1 fruit fly cellular context compared by ENCODE assay signal in the genomic region with DNA sequence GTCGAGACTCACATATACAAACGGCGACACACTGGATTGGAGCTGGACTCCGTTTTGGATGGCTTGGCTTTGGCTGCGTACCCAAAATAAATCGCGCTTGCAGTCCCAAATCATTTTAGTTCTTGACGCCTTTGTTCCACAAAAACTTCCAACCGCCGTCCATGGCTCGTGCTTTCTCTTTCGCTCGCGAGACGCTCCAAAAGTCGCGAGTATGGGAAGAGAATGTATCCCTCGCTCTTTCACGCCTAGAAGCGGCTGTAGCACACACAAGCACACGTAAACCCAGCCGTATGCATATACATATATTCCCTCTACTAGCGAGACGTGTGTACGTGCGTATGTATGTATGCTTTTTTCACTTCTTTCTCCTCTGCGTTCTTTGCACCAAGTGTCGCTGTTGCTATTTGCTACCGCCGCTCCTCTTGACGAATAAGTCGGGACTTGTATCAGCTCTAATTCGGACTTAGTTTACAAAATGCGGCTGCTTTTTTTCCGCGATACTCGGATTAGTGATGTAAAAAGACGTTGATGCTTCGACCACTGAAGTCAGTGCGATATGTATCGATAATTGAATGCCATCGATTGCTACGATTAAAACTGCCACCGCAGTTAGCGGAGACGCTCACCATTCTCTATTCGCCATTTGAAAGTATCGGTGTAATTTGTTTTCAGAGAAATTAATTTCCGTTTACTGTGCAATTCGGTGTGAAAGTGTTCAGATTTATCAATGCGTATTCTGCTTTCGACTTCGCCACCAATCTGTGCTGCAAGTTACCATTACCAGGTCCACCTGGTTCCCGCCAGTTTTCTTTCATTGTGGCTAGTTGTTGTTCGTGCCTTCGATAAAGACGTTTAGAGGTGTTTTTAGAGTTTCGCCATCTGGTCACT.
TF ChIP-seq lines count a peak whose summit lies in the region.

TSS of gene Hmt4-20 (minus strand) at position 542 of the 888 bp plus-strand sequence.
TSS of gene SkpA (plus strand) at position 623 of the 888 bp plus-strand sequence.

TF ChIP-seq in whole organism, embryonic, 481 proteins besides CTCF, POLR2A, EP300 and RAD21 (continued from another document and continues in another):
- no peak for TF ChIP-seq Bdp1 (GFP tag; optimal IDR thresholded peaks at IDR 0.05; lab: Kevin White, UChicago)
- TF ChIP-seq da (GFP tag; optimal IDR thresholded peaks at IDR 0.05; lab: Kevin White, UChicago): peak; percentile 18
- no peak for TF ChIP-seq Dfd (GFP tag; optimal IDR thresholded peaks at IDR 0.05; lab: Kevin White, UChicago)
- no peak for TF ChIP-seq Tbp (GFP tag; optimal IDR thresholded peaks at IDR 0.05; lab: Kevin White, UChicago)
- TF ChIP-seq CG11085 (GFP tag; IDR thresholded peaks at IDR 0.05; lab: Robert Waterston, UW): 0 out of 2 replicates have a peak, but pooled peaks have one; percentile 15
- TF ChIP-seq Rx (GFP tag; IDR thresholded peaks at IDR 0.05; lab: Robert Waterston, UW): no peak
- peak; percentile 37 for TF ChIP-seq slbo (GFP tag; IDR thresholded peaks at IDR 0.05; lab: Robert Waterston, UW)
- peak; percentile 78 for TF ChIP-seq pita (GFP tag; optimal IDR thresholded peaks at IDR 0.05; lab: Kevin White, UChicago)
- peak; percentile 23 for TF ChIP-seq CG2712 (tag; optimal IDR thresholded peaks at IDR 0.05; lab: Kevin White, UChicago)
- TF ChIP-seq CG9727 (GFP tag; optimal IDR thresholded peaks at IDR 0.05; lab: Kevin White, UChicago): peak; percentile 5
- TF ChIP-seq CG15011 (GFP tag; optimal IDR thresholded peaks at IDR 0.05; lab: Kevin White, UChicago): no peak
- no peak for TF ChIP-seq CG32532 (GFP tag; IDR thresholded peaks at IDR 0.05; lab: Robert Waterston, UW)
- peak in 1 of 3 experiments; percentile 13 for TF ChIP-seq lola (GFP tag; optimal IDR thresholded peaks at IDR 0.05; lab: Kevin White, UChicago)
- no peak for TF ChIP-seq dan (GFP tag; IDR thresholded peaks at IDR 0.05; lab: Robert Waterston, UW)
- no peak for TF ChIP-seq Ssrp (tag; optimal IDR thresholded peaks at IDR 0.05; lab: Kevin White, UChicago)
- peak; percentile 12 for TF ChIP-seq bcd (GFP tag; optimal IDR thresholded peaks at IDR 0.05; lab: Kevin White, UChicago)
- no peak for TF ChIP-seq Xrp1 (GFP tag; IDR thresholded peaks at IDR 0.05; lab: Robert Waterston, UW)
- TF ChIP-seq HLH3B (GFP tag; IDR thresholded peaks at IDR 0.05; lab: Robert Waterston, UW): no peak
- no peak for TF ChIP-seq nom (GFP tag; optimal IDR thresholded peaks at IDR 0.05; lab: Kevin White, UChicago)
- TF ChIP-seq Sry-β (GFP tag; optimal IDR thresholded peaks at IDR 0.05; lab: Kevin White, UChicago): peak; percentile 50
- TF ChIP-seq ken (GFP tag; IDR thresholded peaks at IDR 0.05; lab: Robert Waterston, UW): 0 out of 3 replicates have a peak, but pooled peaks have one; percentile 16
- TF ChIP-seq CG7839 (tag; optimal IDR thresholded peaks at IDR 0.05; lab: Kevin White, UChicago): no peak
- peak; percentile 7 for TF ChIP-seq zen (tag; optimal IDR thresholded peaks at IDR 0.05; lab: Kevin White, UChicago)
- TF ChIP-seq Neu2 (GFP tag; optimal IDR thresholded peaks at IDR 0.05; lab: Kevin White, UChicago; ENCODE audit: borderline replicate concordance): no peak
- TF ChIP-seq CG31388 (GFP tag; optimal IDR thresholded peaks at IDR 0.05; lab: Kevin White, UChicago): no peak
- TF ChIP-seq hkb (optimal IDR thresholded peaks at IDR 0.05; lab: Kevin White, UChicago): peak; percentile 78
- TF ChIP-seq hkb (GFP tag; IDR thresholded peaks at IDR 0.05; lab: Robert Waterston, UW): no peak
- no peak for TF ChIP-seq CG14441 (GFP tag; IDR thresholded peaks at IDR 0.05; lab: Robert Waterston, UW)
- no peak for TF ChIP-seq CG1602 (GFP tag; optimal IDR thresholded peaks at IDR 0.05; lab: Kevin White, UChicago)
- TF ChIP-seq bab2 (GFP tag; optimal IDR thresholded peaks at IDR 0.05; lab: Kevin White, UChicago): peak; percentile 10
- TF ChIP-seq gcm (GFP tag; optimal IDR thresholded peaks at IDR 0.05; lab: Kevin White, UChicago): no peak
- no peak for TF ChIP-seq cwo (GFP tag; optimal IDR thresholded peaks at IDR 0.05; lab: Kevin White, UChicago)
- TF ChIP-seq sug (tag; optimal IDR thresholded peaks at IDR 0.05; lab: Kevin White, UChicago): peak; percentile 14
- no peak for TF ChIP-seq ara (GFP tag; IDR thresholded peaks at IDR 0.05; lab: Robert Waterston, UW)
- no peak for TF ChIP-seq caup (GFP tag; optimal IDR thresholded peaks at IDR 0.05; lab: Kevin White, UChicago; ENCODE audit: severe bottlenecking)
- peak; percentile 59 for TF ChIP-seq Dp (GFP tag; optimal IDR thresholded peaks at IDR 0.05; lab: Kevin White, UChicago)
- no peak for TF ChIP-seq Dip2 (GFP tag; IDR thresholded peaks at IDR 0.05; lab: Robert Waterston, UW)
- TF ChIP-seq CG17361 (GFP tag; IDR thresholded peaks at IDR 0.05; lab: Robert Waterston, UW): peak; percentile 37; the same call in 2 of the 3 replicates
- peak; percentile 68 for TF ChIP-seq CG12659 (GFP tag; optimal IDR thresholded peaks at IDR 0.05; lab: Kevin White, UChicago)
- no peak for TF ChIP-seq CG12744 (GFP tag; optimal IDR thresholded peaks at IDR 0.05; lab: Kevin White, UChicago)
- peak; percentile 71 for TF ChIP-seq CG1603 (tag; optimal IDR thresholded peaks at IDR 0.05; lab: Kevin White, UChicago)
- no peak for TF ChIP-seq YL-1 (GFP tag; optimal IDR thresholded peaks at IDR 0.05; lab: Kevin White, UChicago)
- TF ChIP-seq fru (optimal IDR thresholded peaks at IDR 0.05; lab: Kevin White, UChicago): no peak
- TF ChIP-seq CG9797 (GFP tag; optimal IDR thresholded peaks at IDR 0.05; lab: Kevin White, UChicago): peak; percentile 92
- TF ChIP-seq crc (GFP tag; optimal IDR thresholded peaks at IDR 0.05; lab: Kevin White, UChicago): no peak
- peak; percentile 18 for TF ChIP-seq CG12155 (GFP tag; optimal IDR thresholded peaks at IDR 0.05; lab: Kevin White, UChicago)
- no peak for TF ChIP-seq CG10462 (GFP tag; optimal IDR thresholded peaks at IDR 0.05; lab: Kevin White, UChicago)
- no peak for TF ChIP-seq CG34376 (GFP tag; optimal IDR thresholded peaks at IDR 0.05; lab: Kevin White, UChicago)
- peak; percentile 93 for TF ChIP-seq gfzf (GFP tag; optimal IDR thresholded peaks at IDR 0.05; lab: Kevin White, UChicago)
- peak; percentile 94 for TF ChIP-seq Ets65A (GFP tag; lab: Kevin White, UChicago)
- peak; percentile 83 for TF ChIP-seq CG14710 (tag; optimal IDR thresholded peaks at IDR 0.05; lab: Kevin White, UChicago)
- TF ChIP-seq trh (GFP tag; optimal IDR thresholded peaks at IDR 0.05; lab: Kevin White, UChicago): no peak
- no peak for TF ChIP-seq CG4707 (GFP tag; optimal IDR thresholded peaks at IDR 0.05; lab: Kevin White, UChicago)
- no peak for TF ChIP-seq CG1024 (GFP tag; IDR thresholded peaks at IDR 0.05; lab: Robert Waterston, UW)
- TF ChIP-seq CG3163 (GFP tag; optimal IDR thresholded peaks at IDR 0.05; lab: Kevin White, UChicago): peak; percentile 19
- peak; percentile 89 for TF ChIP-seq CG4617 (GFP tag; optimal IDR thresholded peaks at IDR 0.05; lab: Kevin White, UChicago; ENCODE audit: borderline replicate concordance)
- TF ChIP-seq toy (GFP tag; IDR thresholded peaks at IDR 0.05; lab: Robert Waterston, UW): no peak
- TF ChIP-seq danr (GFP tag; IDR thresholded peaks at IDR 0.05; lab: Robert Waterston, UW): no peak
- TF ChIP-seq Aef1 (GFP tag; IDR thresholded peaks at IDR 0.05; lab: Robert Waterston, UW): no peak
- TF ChIP-seq NFAT (GFP tag; IDR thresholded peaks at IDR 0.05; lab: Robert Waterston, UW): peak; percentile 16; the same call in 1 of the 2 replicates
- no peak for TF ChIP-seq Ravus (GFP tag; IDR thresholded peaks at IDR 0.05; lab: Robert Waterston, UW)
- TF ChIP-seq CG10267 (tag; optimal IDR thresholded peaks at IDR 0.05; lab: Kevin White, UChicago): peak; percentile 62
- TF ChIP-seq CG11696 (GFP tag; IDR thresholded peaks at IDR 0.05; lab: Robert Waterston, UW): no peak
- no peak for TF ChIP-seq CG17802 (tag; optimal IDR thresholded peaks at IDR 0.05; lab: Kevin White, UChicago)
- TF ChIP-seq CG7786 (GFP tag; optimal IDR thresholded peaks at IDR 0.05; lab: Kevin White, UChicago): no peak
- no peak for TF ChIP-seq crp (GFP tag; optimal IDR thresholded peaks at IDR 0.05; lab: Kevin White, UChicago)
- TF ChIP-seq Dref (GFP tag; IDR thresholded peaks at IDR 0.05; lab: Robert Waterston, UW): peak; percentile 90
- peak; percentile 78; the same call in 2 of the 3 replicates for TF ChIP-seq mld (GFP tag; IDR thresholded peaks at IDR 0.05; lab: Robert Waterston, UW; ENCODE audit: partially characterized antibody)
- TF ChIP-seq Six4 (GFP tag; optimal IDR thresholded peaks at IDR 0.05; lab: Kevin White, UChicago): no peak
- TF ChIP-seq Opbp (GFP tag; IDR thresholded peaks at IDR 0.05; lab: Robert Waterston, UW; ENCODE audit: partially characterized antibody): peak; percentile 93
- TF ChIP-seq aop (GFP tag; IDR thresholded peaks at IDR 0.05; lab: Robert Waterston, UW): no peak
- TF ChIP-seq Scr (GFP tag; IDR thresholded peaks at IDR 0.05; lab: Robert Waterston, UW; ENCODE audit: partially characterized antibody): peak; percentile 92
- no peak for TF ChIP-seq Dip3 (GFP tag; optimal IDR thresholded peaks at IDR 0.05; lab: Kevin White, UChicago)
- TF ChIP-seq CG1529 (GFP tag; optimal IDR thresholded peaks at IDR 0.05; lab: Kevin White, UChicago): no peak
- TF ChIP-seq hbn (GFP tag; IDR thresholded peaks at IDR 0.05; lab: Robert Waterston, UW; ENCODE audit: partially characterized antibody): peak; percentile 79
- peak; percentile 15; the same call in 1 of the 4 replicates for TF ChIP-seq Gug (GFP tag; IDR thresholded peaks at IDR 0.05; lab: Robert Waterston, UW)
- no peak for TF ChIP-seq zfh1 (GFP tag; IDR thresholded peaks at IDR 0.05; lab: Robert Waterston, UW)
- no peak for TF ChIP-seq lbe (GFP tag; optimal IDR thresholded peaks at IDR 0.05; lab: Kevin White, UChicago)
- no peak for TF ChIP-seq CG10565 (GFP tag; optimal IDR thresholded peaks at IDR 0.05; lab: Kevin White, UChicago)
- TF ChIP-seq CG7963 (GFP tag; IDR thresholded peaks at IDR 0.05; lab: Robert Waterston, UW; ENCODE audit: partially characterized antibody): peak; percentile 88
- TF ChIP-seq CG4360 (GFP tag; IDR thresholded peaks at IDR 0.05; lab: Robert Waterston, UW): no peak
- TF ChIP-seq insv (GFP tag; optimal IDR thresholded peaks at IDR 0.05; lab: Kevin White, UChicago): no peak
- peak; percentile 88 for TF ChIP-seq ato (GFP tag; IDR thresholded peaks at IDR 0.05; lab: Robert Waterston, UW; ENCODE audit: partially characterized antibody)
- no peak for TF ChIP-seq gsb (GFP tag; IDR thresholded peaks at IDR 0.05; lab: Robert Waterston, UW)
- peak; percentile 14 for TF ChIP-seq Hmr (GFP tag; optimal IDR thresholded peaks at IDR 0.05; lab: Kevin White, UChicago)
- no peak for TF ChIP-seq Hr3 (GFP tag; optimal IDR thresholded peaks at IDR 0.05; lab: Kevin White, UChicago)
- TF ChIP-seq Myb (GFP tag; optimal IDR thresholded peaks at IDR 0.05; lab: Kevin White, UChicago): peak; percentile 74
- TF ChIP-seq PHDP (tag; optimal IDR thresholded peaks at IDR 0.05; lab: Kevin White, UChicago): no peak
- TF ChIP-seq phol (tag; optimal IDR thresholded peaks at IDR 0.05; lab: Kevin White, UChicago): peak; percentile 87
- TF ChIP-seq p53 (GFP tag; optimal IDR thresholded peaks at IDR 0.05; lab: Kevin White, UChicago): peak; percentile 16
- peak; percentile 88 for TF ChIP-seq pzg (GFP tag; optimal IDR thresholded peaks at IDR 0.05; lab: Kevin White, UChicago)
- peak; percentile 89; the same call in 3 of the 4 replicates for TF ChIP-seq chinmo (GFP tag; IDR thresholded peaks at IDR 0.05; lab: Robert Waterston, UW; ENCODE audit: partially characterized antibody)
- peak; percentile 48 for TF ChIP-seq Med (GFP tag; lab: Kevin White, UChicago)
- TF ChIP-seq klu (GFP tag; IDR thresholded peaks at IDR 0.05; lab: Robert Waterston, UW): no peak
- no peak for TF ChIP-seq CG18599 (GFP tag; optimal IDR thresholded peaks at IDR 0.05; lab: Kevin White, UChicago)
- TF ChIP-seq nerfin-2 (GFP tag; IDR thresholded peaks at IDR 0.05; lab: Robert Waterston, UW; ENCODE audit: partially characterized antibody): peak; percentile 82
- no peak; the same call in 1 of the 2 replicates for TF ChIP-seq Rfx (GFP tag; IDR thresholded peaks at IDR 0.05; lab: Robert Waterston, UW)
- TF ChIP-seq TFAM (GFP tag; optimal IDR thresholded peaks at IDR 0.05; lab: Kevin White, UChicago): no peak
- no peak for TF ChIP-seq Fer3 (tag; optimal IDR thresholded peaks at IDR 0.05; lab: Kevin White, UChicago)
- no peak for TF ChIP-seq sc (optimal IDR thresholded peaks at IDR 0.05; lab: Kevin White, UChicago)
- TF ChIP-seq sc (GFP tag; optimal IDR thresholded peaks at IDR 0.05; lab: Kevin White, UChicago): no peak
- no peak for TF ChIP-seq jigr1 (GFP tag; IDR thresholded peaks at IDR 0.05; lab: Robert Waterston, UW)
- TF ChIP-seq tna (GFP tag; IDR thresholded peaks at IDR 0.05; lab: Robert Waterston, UW; ENCODE audit: partially characterized antibody): peak; percentile 85
- TF ChIP-seq CG4854 (GFP tag; optimal IDR thresholded peaks at IDR 0.05; lab: Kevin White, UChicago): no peak
- peak; percentile 84 for TF ChIP-seq CG1832 (GFP tag; optimal IDR thresholded peaks at IDR 0.05; lab: Kevin White, UChicago)
- TF ChIP-seq CG8478 (optimal IDR thresholded peaks at IDR 0.05; lab: Kevin White, UChicago): peak; percentile 84
- no peak for TF ChIP-seq gce (GFP tag; IDR thresholded peaks at IDR 0.05; lab: Robert Waterston, UW)
- peak; percentile 6 for TF ChIP-seq abd-A (tag; optimal IDR thresholded peaks at IDR 0.05; lab: Kevin White, UChicago)
- TF ChIP-seq CG6765 (GFP tag; optimal IDR thresholded peaks at IDR 0.05; lab: Kevin White, UChicago): no peak
- TF ChIP-seq nau (GFP tag; optimal IDR thresholded peaks at IDR 0.05; lab: Kevin White, UChicago): no peak
- TF ChIP-seq CG5245 (GFP tag; optimal IDR thresholded peaks at IDR 0.05; lab: Kevin White, UChicago): no peak
- TF ChIP-seq inv (GFP tag; IDR thresholded peaks at IDR 0.05; lab: Robert Waterston, UW; ENCODE audit: partially characterized antibody): peak; percentile 94
- TF ChIP-seq CG2120 (GFP tag; optimal IDR thresholded peaks at IDR 0.05; lab: Kevin White, UChicago): no peak
- TF ChIP-seq Doc2 (GFP tag; IDR thresholded peaks at IDR 0.05; lab: Robert Waterston, UW): no peak
- TF ChIP-seq her (GFP tag; optimal IDR thresholded peaks at IDR 0.05; lab: Kevin White, UChicago): no peak
- no peak for TF ChIP-seq NK7.1 (GFP tag; optimal IDR thresholded peaks at IDR 0.05; lab: Kevin White, UChicago)
- no peak for TF ChIP-seq CG10654 (GFP tag; optimal IDR thresholded peaks at IDR 0.05; lab: Kevin White, UChicago)
- TF ChIP-seq nmo (GFP tag; optimal IDR thresholded peaks at IDR 0.05; lab: Kevin White, UChicago): peak; percentile 61
- TF ChIP-seq Doc3 (GFP tag; IDR thresholded peaks at IDR 0.05; lab: Robert Waterston, UW; ENCODE audit: partially characterized antibody): peak; percentile 80
- TF ChIP-seq CG42726 (GFP tag; IDR thresholded peaks at IDR 0.05; lab: Robert Waterston, UW; ENCODE audit: partially characterized antibody): peak; percentile 96
